Fruit fly (Drosophila melanogaster) whole organism, embryonic: ENCODE data around the gene CG15362.

Source experiments
- Bdp1 ChIP-seq: fragments of 200-800 bp; sonication (Bioruptor generic); optimal IDR thresholded peaks from 3 replicates; lab custom pipeline; 2016; ENCODE audit warnings: missing biosample characterization, missing genetic modification characterization
- Blimp-1 ChIP-seq: fragments of 200-800 bp; sonication (Bioruptor generic); optimal IDR thresholded peaks from 3 replicates; lab custom pipeline; 2018; ENCODE audit warnings: missing biosample characterization, missing genetic modification characterization, mild to moderate bottlenecking, moderate library complexity, missing genetic modification reagents
- CG10366 ChIP-seq: fragments of 200-800 bp; sonication (Bioruptor generic); IDR thresholded peaks from 2 replicates; pipeline ENCODE4 v1.3.6; 2022; ENCODE audit warnings: missing biosample characterization, missing genetic modification characterization
- CG11247 ChIP-seq: fragments of 200-800 bp; sonication (Bioruptor generic); IDR thresholded peaks from 2 replicates; pipeline ENCODE4 v1.3.6; 2022; ENCODE audit warnings: missing biosample characterization, missing genetic modification characterization
- CG11504 ChIP-seq: fragments of 200-800 bp; sonication (Bioruptor generic); optimal IDR thresholded peaks from 3 replicates; lab custom pipeline; 2019; ENCODE audit warnings: missing biosample characterization, mild to moderate bottlenecking, missing genetic modification characterization, moderate library complexity
- CG12391 ChIP-seq: fragments of 200-800 bp; sonication (Bioruptor generic); optimal IDR thresholded peaks from 3 replicates; lab custom pipeline; 2018; ENCODE audit warnings: missing biosample characterization, mild to moderate bottlenecking, missing genetic modification characterization, moderate library complexity
- CG13287 ChIP-seq: fragments of 200-800 bp; sonication (Bioruptor generic); IDR thresholded peaks from 2 replicates; pipeline ENCODE4 v1.3.6; 2022; ENCODE audit warnings: missing biosample characterization, missing genetic modification characterization; ENCODE audit not compliant: partially characterized antibody
- CG14710 ChIP-seq: fragments of 200-800 bp; sonication (Bioruptor generic); optimal IDR thresholded peaks from 3 replicates; lab custom pipeline; 2019; ENCODE audit warnings: missing biosample characterization, mild to moderate bottlenecking, missing genetic modification characterization, moderate library complexity
- CG14860 ChIP-seq: fragments of 200-800 bp; sonication (Bioruptor generic); IDR thresholded peaks from 3 replicates; pipeline ENCODE4 v1.3.6; 2022; ENCODE audit warnings: missing biosample characterization, missing genetic modification characterization; ENCODE audit not compliant: partially characterized antibody
- CG15269 ChIP-seq: fragments of 200-800 bp; sonication (Bioruptor generic); optimal IDR thresholded peaks from 2 replicates; lab custom pipeline; 2018; ENCODE audit warnings: missing biosample characterization, mild to moderate bottlenecking, missing genetic modification characterization, moderate library complexity
- CG1603 ChIP-seq: fragments of 200-800 bp; sonication (Bioruptor generic); optimal IDR thresholded peaks from 2 replicates; lab custom pipeline; 2019; ENCODE audit warnings: missing biosample characterization, mild to moderate bottlenecking, missing genetic modification characterization, moderate library complexity
- CG17361 ChIP-seq: fragments of 200-800 bp; sonication (Bioruptor generic); IDR thresholded peaks from 3 replicates; pipeline ENCODE4 v1.3.6; 2022; ENCODE audit warnings: missing biosample characterization, missing genetic modification characterization
- CG17612 ChIP-seq: fragments of 200-800 bp; sonication (Bioruptor generic); IDR thresholded peaks from 2 replicates; pipeline ENCODE4 v1.3.6; 2022; ENCODE audit warnings: missing biosample characterization, missing genetic modification characterization
- CG2889 ChIP-seq: fragments of 200-800 bp; sonication (Bioruptor generic); IDR thresholded peaks from 3 replicates; pipeline ENCODE4 v1.3.6; 2022; ENCODE audit warnings: missing biosample characterization, missing genetic modification characterization
- CG31365 ChIP-seq: fragments of 200-800 bp; sonication (Bioruptor generic); optimal IDR thresholded peaks from 2 replicates; lab custom pipeline; 2018; ENCODE audit warnings: missing biosample characterization, mild to moderate bottlenecking, missing genetic modification characterization
- CG42726 ChIP-seq: fragments of 200-800 bp; sonication (Bioruptor generic); IDR thresholded peaks from 2 replicates; pipeline ENCODE4 v1.3.6; 2022; ENCODE audit warnings: missing biosample characterization, missing genetic modification characterization; ENCODE audit not compliant: partially characterized antibody
- CG6689 ChIP-seq: fragments of 200-800 bp; sonication (Bioruptor generic); IDR thresholded peaks from 2 replicates; pipeline ENCODE4 v1.3.6; 2022; ENCODE audit warnings: missing biosample characterization, missing genetic modification characterization
- CG7271 ChIP-seq: fragments of 200-800 bp; sonication (Bioruptor generic); optimal IDR thresholded peaks from 2 replicates; lab custom pipeline; 2018; ENCODE audit warnings: missing biosample characterization, mild to moderate bottlenecking, missing genetic modification characterization, moderate library complexity
- CG7963 ChIP-seq: fragments of 200-800 bp; sonication (Bioruptor generic); IDR thresholded peaks from 3 replicates; pipeline ENCODE4 v1.3.6; 2022; ENCODE audit warnings: missing biosample characterization, missing genetic modification characterization; ENCODE audit not compliant: partially characterized antibody
- CG8478 ChIP-seq: fragments of >200 bp; optimal IDR thresholded peaks from 2 replicates; lab custom pipeline; 2018
- CG8765 ChIP-seq: fragments of 200-800 bp; sonication (Bioruptor generic); IDR thresholded peaks from 2 replicates; pipeline ENCODE4 v1.3.6; 2022; ENCODE audit warnings: missing biosample characterization, missing genetic modification characterization
- CG9817 ChIP-seq: fragments of 200-800 bp; sonication (Bioruptor generic); optimal IDR thresholded peaks from 2 replicates; lab custom pipeline; 2018; ENCODE audit warnings: missing biosample characterization, mild to moderate bottlenecking, missing genetic modification characterization, moderate library complexity
- CoRest ChIP-seq: fragments of 200-800 bp; sonication (Bioruptor generic); optimal IDR thresholded peaks from 3 replicates; lab custom pipeline; 2018; ENCODE audit warnings: missing biosample characterization, mild to moderate bottlenecking, missing genetic modification characterization, moderate library complexity
- Dip3 ChIP-seq: fragments of 200-800 bp; sonication (Bioruptor generic); optimal IDR thresholded peaks from 3 replicates; lab custom pipeline; 2016; ENCODE audit warnings: missing biosample characterization, missing genetic modification characterization
- Dp ChIP-seq: fragments of 200-800 bp; sonication (Bioruptor generic); optimal IDR thresholded peaks from 2 replicates; lab custom pipeline; 2018; ENCODE audit warnings: missing biosample characterization, mild to moderate bottlenecking, missing genetic modification characterization, moderate library complexity
- Gsc ChIP-seq: fragments of 200-800 bp; sonication (Bioruptor generic); IDR thresholded peaks from 2 replicates; pipeline ENCODE4 v1.3.6; 2022; ENCODE audit warnings: missing biosample characterization, missing genetic modification characterization
- HLH4C ChIP-seq: fragments of 200-800 bp; sonication (Bioruptor generic); IDR thresholded peaks from 3 replicates; pipeline ENCODE4 v1.3.6; 2022; ENCODE audit warnings: missing biosample characterization, missing genetic modification characterization; ENCODE audit not compliant: partially characterized antibody
- Hand ChIP-seq: fragments of 200-800 bp; sonication (Bioruptor generic); optimal IDR thresholded peaks from 2 replicates; lab custom pipeline; 2017; ENCODE audit warnings: mild to moderate bottlenecking, missing biosample characterization, missing genetic modification reagents, missing genetic modification characterization
- Hr3 ChIP-seq: fragments of 200-800 bp; sonication (Bioruptor generic); optimal IDR thresholded peaks from 3 replicates; lab custom pipeline; 2016; ENCODE audit warnings: missing biosample characterization, missing genetic modification characterization
- Hr39 ChIP-seq: fragments of >200 bp; optimal IDR thresholded peaks from 2 replicates; lab custom pipeline; 2017
- Opbp ChIP-seq: fragments of 200-800 bp; sonication (Bioruptor generic); IDR thresholded peaks from 3 replicates; pipeline ENCODE4 v1.3.6; 2022; ENCODE audit warnings: missing biosample characterization, missing genetic modification characterization; ENCODE audit not compliant: partially characterized antibody
- Ptx1 ChIP-seq: fragments of 200-800 bp; sonication (Bioruptor generic); IDR thresholded peaks from 2 replicates; pipeline ENCODE4 v1.3.6; 2022; ENCODE audit warnings: missing biosample characterization, missing genetic modification characterization
- Side ChIP-seq: fragments of 200-800 bp; sonication (Bioruptor generic); optimal IDR thresholded peaks from 2 replicates; lab custom pipeline; 2016; ENCODE audit warnings: missing biosample characterization, missing genetic modification characterization
- Ssrp ChIP-seq: fragments of 200-800 bp; sonication (Bioruptor generic); optimal IDR thresholded peaks from 2 replicates; lab custom pipeline; 2018; ENCODE audit warnings: missing biosample characterization, mild to moderate bottlenecking, missing genetic modification characterization, moderate library complexity
- Xbp1 ChIP-seq: fragments of 200-800 bp; sonication (Bioruptor generic); optimal IDR thresholded peaks from 3 replicates; lab custom pipeline; 2016; ENCODE audit warnings: missing biosample characterization, mild to moderate bottlenecking, missing genetic modification characterization
- ash1 ChIP-seq: fragments of 200-800 bp; sonication (Bioruptor generic); optimal IDR thresholded peaks from 2 replicates; lab custom pipeline; 2018; ENCODE audit warnings: missing biosample characterization, mild to moderate bottlenecking, missing genetic modification characterization
- bbx ChIP-seq: fragments of 200-800 bp; sonication (Bioruptor generic); IDR thresholded peaks from 2 replicates; pipeline ENCODE4 v1.3.6; 2022; ENCODE audit warnings: missing biosample characterization, missing genetic modification characterization; ENCODE audit not compliant: partially characterized antibody
- cato ChIP-seq: fragments of 200-800 bp; sonication (Bioruptor generic); optimal IDR thresholded peaks from 2 replicates; lab custom pipeline; 2016; ENCODE audit warnings: missing biosample characterization, missing genetic modification characterization, borderline replicate concordance
- danr ChIP-seq: fragments of 200-800 bp; sonication (Bioruptor generic); IDR thresholded peaks from 2 replicates; pipeline ENCODE4 v1.3.6; 2022; ENCODE audit warnings: missing biosample characterization, missing genetic modification characterization
- ftz-f1 ChIP-seq: fragments of 200-800 bp; sonication (Bioruptor generic); optimal IDR thresholded peaks from 2 replicates; lab custom pipeline; 2016; ENCODE audit warnings: missing biosample characterization, missing genetic modification characterization
- ham ChIP-seq: fragments of 200-800 bp; sonication (Bioruptor generic); IDR thresholded peaks from 2 replicates; pipeline ENCODE4 v1.3.6; 2022; ENCODE audit warnings: missing biosample characterization, missing genetic modification characterization
- hbn ChIP-seq: fragments of 200-800 bp; sonication (Bioruptor generic); IDR thresholded peaks from 2 replicates; pipeline ENCODE4 v1.3.6; 2022; ENCODE audit warnings: missing biosample characterization, missing genetic modification characterization; ENCODE audit not compliant: partially characterized antibody
- jigr1 ChIP-seq: fragments of 200-800 bp; sonication (Bioruptor generic); IDR thresholded peaks from 3 replicates; pipeline ENCODE4 v1.3.6; 2022; ENCODE audit warnings: missing biosample characterization, missing genetic modification characterization
- nmo ChIP-seq: fragments of 200-800 bp; sonication (Bioruptor generic); optimal IDR thresholded peaks from 2 replicates; lab custom pipeline; 2018; ENCODE audit warnings: missing biosample characterization, mild to moderate bottlenecking, missing genetic modification characterization, moderate library complexity
- rib ChIP-seq: fragments of 200-800 bp; sonication (Bioruptor generic); IDR thresholded peaks from 2 replicates; pipeline ENCODE4 v1.3.6; 2022; ENCODE audit warnings: missing biosample characterization, missing genetic modification characterization
- sob ChIP-seq: fragments of 200-800 bp; sonication (Bioruptor generic); IDR thresholded peaks from 2 replicates; pipeline ENCODE4 v1.3.6; 2022; ENCODE audit warnings: missing biosample characterization, missing genetic modification characterization
- wek ChIP-seq: fragments of 200-800 bp; sonication (Bioruptor generic); optimal IDR thresholded peaks from 3 replicates; lab custom pipeline; 2018; ENCODE audit warnings: missing biosample characterization, mild to moderate bottlenecking, missing genetic modification characterization, moderate library complexity
- wor ChIP-seq: fragments of 200-800 bp; sonication (Bioruptor generic); IDR thresholded peaks from 2 replicates; pipeline ENCODE4 v1.3.6; 2022; ENCODE audit warnings: missing biosample characterization, missing genetic modification characterization

The CG15362 gene

DNA sequence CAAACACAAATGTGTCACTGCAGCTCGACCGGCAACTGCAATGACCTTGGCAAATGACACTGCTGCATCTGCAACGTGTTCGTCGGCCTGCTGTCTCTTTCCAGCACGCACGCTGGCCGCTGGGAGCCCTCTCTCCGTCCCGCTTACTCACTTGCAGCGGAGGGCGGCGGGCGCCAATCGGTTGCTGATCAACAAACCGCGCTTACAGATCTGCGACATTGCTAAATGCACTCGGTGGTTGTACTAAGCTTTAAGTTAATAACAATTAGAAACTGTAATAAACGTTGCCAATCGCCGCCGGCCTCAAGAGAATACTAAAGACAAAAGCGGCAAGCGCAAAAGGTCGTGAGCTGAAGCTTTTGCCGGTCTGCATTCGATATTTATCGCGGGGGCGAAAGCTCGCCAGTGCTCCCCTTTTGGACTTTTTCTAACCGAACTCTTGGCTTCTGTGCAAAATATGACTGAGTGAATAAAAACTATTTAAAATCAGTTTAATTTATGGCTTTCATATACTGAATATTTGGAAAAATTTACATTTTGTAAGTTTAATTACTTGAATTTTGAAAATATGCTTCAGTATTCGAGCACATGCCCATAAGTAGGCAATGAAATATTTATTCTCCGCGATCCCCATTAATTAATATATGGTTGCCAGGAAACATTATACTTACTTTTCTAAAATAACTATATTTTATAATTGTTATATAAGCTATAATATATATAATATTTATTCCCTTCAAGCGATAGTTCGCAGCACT lies 6.6 kb downstream of the CG15362 start, which contains the start of gene Got2 (continued):
- TF ChIP-seq jigr1 (GFP tag; lab: Robert Waterston, UW) = no peak
- no peak for TF ChIP-seq Side
- TF ChIP-seq CG8478 (lab: Kevin White, UChicago) = peak; percentile 78
- TF ChIP-seq CG14860 (GFP tag; lab: Robert Waterston, UW) = peak; percentile 65
- TF ChIP-seq Gsc (GFP tag; lab: Robert Waterston, UW) = no peak
- no peak for TF ChIP-seq CG9817 (tag; lab: Kevin White, UChicago)
- peak; percentile 3 for TF ChIP-seq Dp (GFP tag; lab: Kevin White, UChicago)
- TF ChIP-seq Xbp1 (GFP tag; lab: Kevin White, UChicago) = peak; percentile 27
- peak; percentile 24 for TF ChIP-seq CG1603
- TF ChIP-seq rib = no peak; the same call in 1 of the 2 replicates
- TF ChIP-seq Hand (GFP tag; lab: Kevin White, UChicago) = no peak
- TF ChIP-seq sob (GFP tag; lab: Robert Waterston, UW) = peak; percentile 32; the same call in 1 of the 2 replicates
- peak; percentile 25 for TF ChIP-seq CG31365
- TF ChIP-seq CoRest = peak; percentile 39
- TF ChIP-seq CG11247 (GFP tag; lab: Robert Waterston, UW) = 0 out of 2 replicates have a peak, but pooled peaks have one; percentile 25
- peak; percentile 81 for TF ChIP-seq bbx (GFP tag; lab: Robert Waterston, UW)
- peak; percentile 29 for TF ChIP-seq CG15269 (tag; lab: Kevin White, UChicago)
- peak; percentile 64 for TF ChIP-seq CG12391 (tag; lab: Kevin White, UChicago)
- TF ChIP-seq Hr3 = peak; percentile 17
- TF ChIP-seq danr = no peak; the same call in 1 of the 2 replicates
- no peak for TF ChIP-seq wek (GFP tag; lab: Kevin White, UChicago)
- no peak for TF ChIP-seq CG17361 (GFP tag; lab: Robert Waterston, UW)
- TF ChIP-seq HLH4C = peak; percentile 78
- TF ChIP-seq Opbp (GFP tag; lab: Robert Waterston, UW) = peak; percentile 78
- TF ChIP-seq Bdp1 = no peak
- no peak for TF ChIP-seq CG14710 (tag; lab: Kevin White, UChicago)
- peak; percentile 13 for TF ChIP-seq Ssrp (tag; lab: Kevin White, UChicago)
- TF ChIP-seq ftz-f1 (GFP tag; lab: Kevin White, UChicago) = peak; percentile 85
- peak; percentile 11; the same call in 1 of the 2 replicates for TF ChIP-seq CG6689 (GFP tag; lab: Robert Waterston, UW)
- TF ChIP-seq ham = no peak
- peak; percentile 79 for TF ChIP-seq hbn (GFP tag; lab: Robert Waterston, UW)
- TF ChIP-seq ash1 (GFP tag; lab: Kevin White, UChicago) = no peak
- TF ChIP-seq Blimp-1 (GFP tag; lab: Kevin White, UChicago) = peak; percentile 26
- TF ChIP-seq wor (GFP tag; lab: Robert Waterston, UW) = no peak
- TF ChIP-seq cato (GFP tag; lab: Kevin White, UChicago) = peak; percentile 2
- no peak for TF ChIP-seq Dip3 (GFP tag; lab: Kevin White, UChicago)
- TF ChIP-seq CG42726 (GFP tag; lab: Robert Waterston, UW) = peak; percentile 78
- TF ChIP-seq Ptx1 (GFP tag; lab: Robert Waterston, UW) = peak; percentile 44; the same call in 1 of the 2 replicates
- peak; percentile 31; the same call in 1 of the 2 replicates for TF ChIP-seq CG10366 (GFP tag; lab: Robert Waterston, UW)
- no peak for TF ChIP-seq Hr39 (lab: Kevin White, UChicago)
- TF ChIP-seq CG7271 (tag; lab: Kevin White, UChicago) = no peak
- peak; percentile 93 for TF ChIP-seq CG13287 (GFP tag; lab: Robert Waterston, UW)
- TF ChIP-seq nmo (GFP tag; lab: Kevin White, UChicago) = peak; percentile 17
- peak; percentile 44 for TF ChIP-seq CG11504 (tag; lab: Kevin White, UChicago)
- TF ChIP-seq CG17612 = no peak
- TF ChIP-seq CG7963 = peak; percentile 75; the same call in 1 of the 3 replicates
- no peak for TF ChIP-seq CG2889
- TF ChIP-seq CG8765 (GFP tag; lab: Robert Waterston, UW) = no peak
